Worm (Caenorhabditis elegans): ENCODE measurements around the gene fbxc-54.

- TF ChIP-seq pqm-1 (tag; optimal IDR thresholded peaks at IDR 0.05) (no peak), ets-4 (tag; optimal IDR thresholded peaks at IDR 0.05) (no peak), dve-1 (tag; optimal IDR thresholded peaks at IDR 0.05) (no peak)
These were observed 29.5 kb downstream of the fbxc-54 start, which contains the start of gene C23H3.2 for ce11 chrII:61013-61412.

Measured in whole organism, late embryonic.